Worm (Caenorhabditis elegans): Measurements from ENCODE around the gene dhs-27.

dhs-27 gene

ce11 chrX:3414660-3415144 is at the start of gene dhs-27:
dhs-27 (minus strand) TSS chrX:3414710.
- TF ChIP-seq ceh-36 (tag; optimal IDR thresholded peaks at IDR 0.05) (no peak), hmg-4 (GFP tag; optimal IDR thresholded peaks at IDR 0.05) (peak; percentile 1), ceh-13 (GFP tag; optimal IDR thresholded peaks at IDR 0.05) (no peak), tbx-11 (GFP tag; IDR thresholded peaks at IDR 0.05) (no peak), pes-1 (GFP tag; IDR thresholded peaks at IDR 0.05) (no peak)

ce11 chrX:3463875-3464274 is 49.4 kb upstream of the dhs-27 start:
- TF ChIP-seq scrt-1 (GFP tag; IDR thresholded peaks at IDR 0.05) (no peak), flt-1 (GFP tag; IDR thresholded peaks at IDR 0.05) (no peak), hmbx-1 (tag; optimal IDR thresholded peaks at IDR 0.05) (no peak), ceh-13 (GFP tag; optimal IDR thresholded peaks at IDR 0.05) (no peak), ets-7 (tag; optimal IDR thresholded peaks at IDR 0.05) (no peak), tbx-11 (GFP tag; IDR thresholded peaks at IDR 0.05) (no peak), hmg-4 (GFP tag; optimal IDR thresholded peaks at IDR 0.05) (no peak), tbx-37 (GFP tag; conservative IDR thresholded peaks at IDR 0.05) (no peak), ama-1 (optimal IDR thresholded peaks at IDR 0.05) (no peak), pes-1 (GFP tag; IDR thresholded peaks at IDR 0.05) (no peak), ceh-36 (tag; optimal IDR thresholded peaks at IDR 0.05) (no peak), F13C5.2 (tag; optimal IDR thresholded peaks at IDR 0.05) (no peak), hnd-1 (tag; optimal IDR thresholded peaks at IDR 0.05) (no peak)

- TF ChIP-seq tra-4 (tag; optimal IDR thresholded peaks at IDR 0.05) (no peak), tbx-37 (GFP tag; conservative IDR thresholded peaks at IDR 0.05) (no peak), F13C5.2 (tag; optimal IDR thresholded peaks at IDR 0.05) (no peak), sea-1 (GFP tag; conservative IDR thresholded peaks at IDR 0.05) (no peak), tbx-11 (GFP tag; IDR thresholded peaks at IDR 0.05) (no peak), ets-7 (tag; optimal IDR thresholded peaks at IDR 0.05) (no peak), pes-1 (GFP tag; IDR thresholded peaks at IDR 0.05) (no peak), ceh-13 (GFP tag; optimal IDR thresholded peaks at IDR 0.05) (no peak), hmbx-1 (tag; optimal IDR thresholded peaks at IDR 0.05) (no peak)
Measured at ce11 chrX:3462086-3462485, 47.6 kb upstream of the dhs-27 start.

ce11 chrX:3455561-3455960 is 41.1 kb upstream of the dhs-27 start:
- TF ChIP-seq aly-1 (tag; optimal IDR thresholded peaks at IDR 0.05) (no peak), tbx-11 (GFP tag; IDR thresholded peaks at IDR 0.05) (no peak), hnd-1 (tag; optimal IDR thresholded peaks at IDR 0.05) (no peak), tra-4 (tag; optimal IDR thresholded peaks at IDR 0.05) (no peak), ceh-13 (GFP tag; optimal IDR thresholded peaks at IDR 0.05) (no peak), tbx-37 (GFP tag; conservative IDR thresholded peaks at IDR 0.05) (no peak), F13C5.2 (tag; optimal IDR thresholded peaks at IDR 0.05) (no peak)

ce11 chrX:3453870-3454269 is 39.4 kb upstream of the dhs-27 start:
- TF ChIP-seq B0310.2 (tag; optimal IDR thresholded peaks at IDR 0.05) (no peak), hmbx-1 (tag; optimal IDR thresholded peaks at IDR 0.05) (no peak), tbx-11 (GFP tag; IDR thresholded peaks at IDR 0.05) (no peak), ceh-36 (tag; optimal IDR thresholded peaks at IDR 0.05) (no peak), aly-1 (tag; optimal IDR thresholded peaks at IDR 0.05) (no peak), hmg-4 (GFP tag; optimal IDR thresholded peaks at IDR 0.05) (no peak), ceh-13 (GFP tag; optimal IDR thresholded peaks at IDR 0.05) (no peak), tbx-37 (GFP tag; conservative IDR thresholded peaks at IDR 0.05) (no peak), hnd-1 (tag; optimal IDR thresholded peaks at IDR 0.05) (no peak), F13C5.2 (tag; optimal IDR thresholded peaks at IDR 0.05) (no peak), tra-4 (tag; optimal IDR thresholded peaks at IDR 0.05) (no peak), sea-1 (GFP tag; conservative IDR thresholded peaks at IDR 0.05) (no peak), pes-1 (GFP tag; IDR thresholded peaks at IDR 0.05) (no peak), ets-7 (tag; optimal IDR thresholded peaks at IDR 0.05) (no peak), flt-1 (GFP tag; IDR thresholded peaks at IDR 0.05) (no peak)

ce11 chrX:3451122-3451521 is 36.6 kb upstream of the dhs-27 start, which contains the start of gene ZK813.5:
ZK813.5 (minus strand) TSS chrX:3451222.
- no peak for TF ChIP-seq sea-1 (GFP tag; conservative IDR thresholded peaks at IDR 0.05)

ce11 chrX:3446011-3446410 is 31.5 kb upstream of the dhs-27 start, which contains the start of gene ZK813.1:
ZK813.1 (plus strand) TSS chrX:3446311.
- TF ChIP-seq tra-4 (tag; optimal IDR thresholded peaks at IDR 0.05) (no peak), hnd-1 (tag; optimal IDR thresholded peaks at IDR 0.05) (no peak), aly-1 (tag; optimal IDR thresholded peaks at IDR 0.05) (no peak)

ce11 chrX:3444514-3444913 is 30.0 kb upstream of the dhs-27 start, which contains the start of gene ZK813.7:
ZK813.7 (plus strand) TSS chrX:3444814.
- no peak for TF ChIP-seq B0310.2 (tag; optimal IDR thresholded peaks at IDR 0.05)
- TF ChIP-seq hmg-4 (GFP tag; optimal IDR thresholded peaks at IDR 0.05): no peak
- no peak for TF ChIP-seq tra-4 (tag; optimal IDR thresholded peaks at IDR 0.05)
- no peak for TF ChIP-seq tbx-11 (GFP tag; IDR thresholded peaks at IDR 0.05)
- TF ChIP-seq aly-1 (tag; optimal IDR thresholded peaks at IDR 0.05): no peak
- no peak for TF ChIP-seq F13C5.2 (tag; optimal IDR thresholded peaks at IDR 0.05)
- TF ChIP-seq flt-1 (GFP tag; IDR thresholded peaks at IDR 0.05): no peak
- TF ChIP-seq hmbx-1 (tag; optimal IDR thresholded peaks at IDR 0.05): no peak
- TF ChIP-seq ceh-13 (GFP tag; optimal IDR thresholded peaks at IDR 0.05): no peak
- TF ChIP-seq sea-1 (GFP tag; conservative IDR thresholded peaks at IDR 0.05): no peak
- no peak for TF ChIP-seq ceh-36 (tag; optimal IDR thresholded peaks at IDR 0.05)
- no peak for TF ChIP-seq ama-1 (optimal IDR thresholded peaks at IDR 0.05)
- TF ChIP-seq hnd-1 (tag; optimal IDR thresholded peaks at IDR 0.05): no peak
- TF ChIP-seq ets-7 (tag; optimal IDR thresholded peaks at IDR 0.05): no peak
- no peak for TF ChIP-seq tbx-37 (GFP tag; conservative IDR thresholded peaks at IDR 0.05)
- no peak for TF ChIP-seq scrt-1 (GFP tag; IDR thresholded peaks at IDR 0.05)
- no peak for TF ChIP-seq pes-1 (GFP tag; IDR thresholded peaks at IDR 0.05)
